Fruit fly (Drosophila melanogaster) whole organism, adult: ENCODE results near the gene aln.
A peak's percentile ranks its signal among the peaks of the same experiment; 100 is the strongest.

Source experiments
- CG14711 ChIP-seq: fragments of 200-800 bp; sonication (Bioruptor generic); optimal IDR thresholded peaks from 2 replicates; lab custom pipeline; 2018; ENCODE audit warnings: missing biosample characterization, mild to moderate bottlenecking, missing genetic modification characterization, moderate library complexity
- CG1620 ChIP-seq: fragments of 200-800 bp; sonication (Bioruptor generic); optimal IDR thresholded peaks from 2 replicates; lab custom pipeline; 2016; ENCODE audit warnings: missing biosample characterization, missing genetic modification characterization
- CG7045 ChIP-seq: fragments of 200-800 bp; sonication (Bioruptor generic); optimal IDR thresholded peaks from 2 replicates; lab custom pipeline; 2017; ENCODE audit warnings: missing biosample characterization, mild to moderate bottlenecking, missing genetic modification characterization
- Clk ChIP-seq: fragments of 200-800 bp; sonication (Bioruptor generic); optimal IDR thresholded peaks from 2 replicates; lab custom pipeline; 2017; ENCODE audit warnings: missing biosample characterization, missing genetic modification characterization
- Mnt ChIP-seq: fragments of 200-800 bp; sonication (Bioruptor generic); optimal IDR thresholded peaks from 2 replicates; lab custom pipeline; 2016; ENCODE audit warnings: missing biosample characterization, mild to moderate bottlenecking, missing genetic modification characterization
- cic ChIP-seq: fragments of 200-800 bp; sonication (Bioruptor generic); optimal IDR thresholded peaks from 2 replicates; lab custom pipeline; 2017; ENCODE audit warnings: missing biosample characterization, mild to moderate bottlenecking, missing genetic modification characterization, moderate library complexity
- cnc ChIP-seq, 2 experiments: fragments of >200 bp; optimal IDR thresholded peaks; 2 replicates each; lab custom pipeline; 2017
- kay ChIP-seq: fragments of 200-800 bp; sonication (Bioruptor generic); peaks from one replicate; lab custom pipeline; 2016; ENCODE audit warnings: missing biosample characterization, missing genetic modification characterization, borderline replicate concordance
- ovo ChIP-seq: fragments of 200-800 bp; sonication (Bioruptor generic); optimal IDR thresholded peaks from 2 replicates; lab custom pipeline; 2016; ENCODE audit warnings: missing biosample characterization, missing genetic modification characterization
- tj ChIP-seq: fragments of 200-800 bp; sonication (Bioruptor generic); optimal IDR thresholded peaks from 3 replicates; lab custom pipeline; 2017; ENCODE audit warnings: missing biosample characterization, mild to moderate bottlenecking, missing genetic modification characterization, moderate library complexity
- toe ChIP-seq: fragments of 200-800 bp; sonication (Bioruptor generic); optimal IDR thresholded peaks from 2 replicates; lab custom pipeline; 2016; ENCODE audit warnings: missing biosample characterization, missing genetic modification characterization

dm6 chr3L:1029610-1030284 lies 36.0 kb downstream of the aln start:
- TF ChIP-seq tj (no peak), CG7045 (GFP tag; lab: Kevin White, UChicago) (no peak), toe (GFP tag; lab: Kevin White, UChicago) (no peak), Clk (GFP tag; lab: Kevin White, UChicago) (no peak), CG1620 (GFP tag; lab: Kevin White, UChicago) (no peak), cic (GFP tag; lab: Kevin White, UChicago) (no peak), kay (GFP tag; lab: Kevin White, UChicago) (no peak), ovo (GFP tag; lab: Kevin White, UChicago) (no peak), cnc (optimal IDR thresholded peaks at IDR 0.05; lab: Kevin White, UChicago) (no peak), CG14711 (tag; lab: Kevin White, UChicago) (peak; percentile 17), Mnt (GFP tag; lab: Kevin White, UChicago) (no peak)
